Fruit fly (Drosophila melanogaster): Measurements from ENCODE around the gene HBS1.

DNA sequence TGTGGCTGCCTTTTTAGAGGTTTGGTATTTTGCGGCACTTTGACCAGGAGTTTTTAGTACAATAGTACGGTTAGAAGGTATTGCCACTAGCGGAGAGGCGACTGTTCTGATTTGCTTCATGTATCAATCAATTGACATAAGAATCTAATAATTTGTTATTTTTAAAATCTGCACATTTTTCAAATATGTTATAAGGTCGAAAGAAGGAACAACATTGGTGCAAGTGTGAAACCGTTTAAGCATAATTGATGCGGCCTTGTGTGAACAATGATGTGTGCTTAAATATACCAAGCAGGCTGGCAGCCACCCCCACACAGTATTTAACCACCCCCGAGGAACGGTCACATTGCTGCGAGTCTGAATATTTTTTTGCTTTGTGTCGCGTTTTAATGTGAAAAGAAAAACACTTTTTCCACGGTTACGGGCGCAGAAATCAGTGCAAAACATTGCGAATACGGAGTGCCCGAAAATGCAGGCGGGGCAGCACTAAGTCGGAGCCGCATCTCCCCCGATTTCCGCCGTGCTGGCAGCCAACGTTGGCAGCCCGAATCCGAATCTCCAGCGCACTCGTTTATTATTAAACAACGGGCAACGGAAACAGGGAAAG is at the start of gene HBS1, which contains the start of gene CG12025:
- TF ChIP-seq CG8478 (optimal IDR thresholded peaks at IDR 0.05), result no peak
- TF ChIP-seq CTCF (optimal IDR thresholded peaks at IDR 0.05), result no peak

Measured in S2 (cell line).